Fruit fly (Drosophila melanogaster) whole organism, embryonic: Measurements from ENCODE around the gene CG31637.

Source experiments
- Awh ChIP-seq: fragments of 200-800 bp; sonication (Bioruptor generic); IDR thresholded peaks from 2 replicates; pipeline ENCODE4, ENCODE4 v1.3.6; 2022; ENCODE audit warnings: missing biosample characterization, missing genetic modification characterization
- CG11247 ChIP-seq: fragments of 200-800 bp; sonication (Bioruptor generic); IDR thresholded peaks from 2 replicates; pipeline ENCODE4 v1.3.6; 2022; ENCODE audit warnings: missing biosample characterization, missing genetic modification characterization
- CG13296 ChIP-seq: fragments of 200-800 bp; sonication (Bioruptor generic); optimal IDR thresholded peaks from 3 replicates; lab custom pipeline; 2018; ENCODE audit warnings: missing biosample characterization, mild to moderate bottlenecking, missing genetic modification characterization
- CG15479 ChIP-seq: fragments of 200-800 bp; sonication (Bioruptor generic); optimal IDR thresholded peaks from 3 replicates; lab custom pipeline; 2019; ENCODE audit warnings: missing biosample characterization, mild to moderate bottlenecking, missing genetic modification characterization, moderate library complexity
- CG16815 ChIP-seq: fragments of 200-800 bp; sonication (Bioruptor generic); optimal IDR thresholded peaks from 3 replicates; lab custom pipeline; 2017; ENCODE audit warnings: missing biosample characterization, mild to moderate bottlenecking, missing genetic modification characterization
- CG32767 ChIP-seq: fragments of 200-800 bp; sonication (Bioruptor generic); IDR thresholded peaks from 2 replicates; pipeline ENCODE4 v1.3.6; 2022; ENCODE audit warnings: missing biosample characterization, missing genetic modification characterization
- CG34376 ChIP-seq: fragments of 200-800 bp; sonication (Bioruptor generic); optimal IDR thresholded peaks from 2 replicates; lab custom pipeline; 2018; ENCODE audit warnings: missing biosample characterization, mild to moderate bottlenecking, missing genetic modification characterization
- CG3995 ChIP-seq: fragments of 200-800 bp; sonication (Bioruptor generic); optimal IDR thresholded peaks from 3 replicates; lab custom pipeline; 2016; ENCODE audit warnings: missing biosample characterization, missing genetic modification characterization
- CG43689 ChIP-seq: fragments of 200-800 bp; sonication (Bioruptor generic); IDR thresholded peaks from 2 replicates; pipeline ENCODE4 v1.3.6; 2022; ENCODE audit warnings: missing biosample characterization, missing genetic modification characterization
- CG4820 ChIP-seq: fragments of 200-800 bp; sonication (Bioruptor generic); optimal IDR thresholded peaks from 3 replicates; lab custom pipeline; 2016; ENCODE audit warnings: missing biosample characterization, missing genetic modification characterization
- CG6654 ChIP-seq: fragments of 200-800 bp; sonication (Bioruptor generic); optimal IDR thresholded peaks from 2 replicates; lab custom pipeline; 2017; ENCODE audit warnings: missing biosample characterization, mild to moderate bottlenecking, missing genetic modification characterization
- CG6791 ChIP-seq: fragments of 200-800 bp; sonication (Bioruptor generic); IDR thresholded peaks from 3 replicates; pipeline ENCODE4 v1.3.6; 2022; ENCODE audit warnings: missing biosample characterization, missing genetic modification characterization; ENCODE audit not compliant: partially characterized antibody
- CG7987 ChIP-seq: fragments of 200-800 bp; sonication (Bioruptor generic); optimal IDR thresholded peaks from 2 replicates; lab custom pipeline; 2018; ENCODE audit warnings: missing biosample characterization, mild to moderate bottlenecking, missing genetic modification characterization, moderate library complexity
- CG8290 ChIP-seq, 3 experiments: fragments of 200-800 bp; sonication (Bioruptor generic); optimal IDR thresholded peaks; 2 replicates each; lab custom pipeline; 2016 to 2019; ENCODE audit warnings: missing biosample characterization in 3 of 3, missing genetic modification characterization in 3 of 3, mild to moderate bottlenecking in 2 of 3, moderate library complexity in 1 of 3
- CG9437 ChIP-seq: fragments of 200-800 bp; sonication (Bioruptor generic); optimal IDR thresholded peaks from 2 replicates; lab custom pipeline; 2018; ENCODE audit warnings: missing biosample characterization, mild to moderate bottlenecking, missing genetic modification characterization
- D19B ChIP-seq: fragments of 200-800 bp; sonication (Bioruptor generic); optimal IDR thresholded peaks from 2 replicates; lab custom pipeline; 2017; ENCODE audit warnings: missing biosample characterization, mild to moderate bottlenecking, missing genetic modification characterization
- Dbx ChIP-seq: fragments of 200-800 bp; sonication (Bioruptor generic); IDR thresholded peaks from 3 replicates; pipeline ENCODE4 v1.3.6; 2022; ENCODE audit warnings: missing biosample characterization, missing genetic modification characterization
- Doc2 ChIP-seq: fragments of 200-800 bp; sonication (Bioruptor generic); IDR thresholded peaks from 2 replicates; pipeline ENCODE4 v1.3.6; 2022; ENCODE audit warnings: missing biosample characterization, missing genetic modification characterization
- Hand ChIP-seq: fragments of 200-800 bp; sonication (Bioruptor generic); optimal IDR thresholded peaks from 2 replicates; lab custom pipeline; 2017; ENCODE audit warnings: mild to moderate bottlenecking, missing biosample characterization, missing genetic modification reagents, missing genetic modification characterization
- HmgZ ChIP-seq: fragments of 200-800 bp; sonication (Bioruptor generic); optimal IDR thresholded peaks from 2 replicates; lab custom pipeline; 2018; ENCODE audit warnings: missing biosample characterization, mild to moderate bottlenecking, missing genetic modification characterization
- Hmx ChIP-seq: fragments of 200-800 bp; sonication (Bioruptor generic); optimal IDR thresholded peaks from 2 replicates; lab custom pipeline; 2016; ENCODE audit warnings: missing biosample characterization, missing genetic modification characterization
- Med ChIP-seq: fragments of 200-800 bp; sonication (Bioruptor generic); peaks from one replicate; lab custom pipeline; 2016; ENCODE audit warnings: missing biosample characterization, missing genetic modification characterization, mild to moderate bottlenecking, inconsistent platforms, moderate library complexity
- Meics ChIP-seq: fragments of 200-800 bp; sonication (Bioruptor generic); optimal IDR thresholded peaks from 2 replicates; lab custom pipeline; 2017; ENCODE audit warnings: missing biosample characterization, mild to moderate bottlenecking, missing genetic modification characterization
- Nf-YC ChIP-seq: fragments of 200-800 bp; optimal IDR thresholded peaks from 3 replicates; lab custom pipeline; 2019; ENCODE audit warnings: missing biosample characterization, mild to moderate bottlenecking, missing genetic modification characterization, moderate library complexity
- NfI ChIP-seq: fragments of 200-800 bp; sonication (Bioruptor generic); optimal IDR thresholded peaks from 3 replicates; lab custom pipeline; 2018; ENCODE audit warnings: missing biosample characterization, mild to moderate bottlenecking, missing genetic modification characterization, moderate library complexity
- Trl ChIP-seq, 3 experiments: fragments of >200 bp in 2 of 3; fragments of 200-800 bp in 1 of 3; sonication (Bioruptor generic) in 1 of 3; optimal IDR thresholded peaks; 2 replicates in 1 of 3; 3 replicates in 2 of 3; lab custom pipeline; 2016 to 2017; ENCODE audit warnings: missing biosample characterization in 1 of 3, missing genetic modification characterization in 1 of 3
- ato ChIP-seq: fragments of 200-800 bp; sonication (Bioruptor generic); IDR thresholded peaks from 2 replicates; pipeline ENCODE4 v1.3.6; 2022; ENCODE audit warnings: missing biosample characterization, missing genetic modification characterization; ENCODE audit not compliant: partially characterized antibody
- chinmo ChIP-seq: fragments of 200-800 bp; sonication (Bioruptor generic); IDR thresholded peaks from 4 replicates; pipeline ENCODE4 v1.3.6; 2022; ENCODE audit warnings: missing biosample characterization, missing genetic modification characterization; ENCODE audit not compliant: partially characterized antibody
- crc ChIP-seq: fragments of 200-800 bp; sonication (Bioruptor generic); optimal IDR thresholded peaks from 2 replicates; lab custom pipeline; 2016; ENCODE audit warnings: missing biosample characterization, missing genetic modification characterization
- esg ChIP-seq: fragments of 200-800 bp; sonication (Bioruptor generic); conservative IDR thresholded peaks from 2 replicates; pipeline ENCODE4 v1.3.6; 2022; ENCODE audit warnings: missing biosample characterization, missing genetic modification characterization
- exex ChIP-seq: fragments of 200-800 bp; sonication (Bioruptor generic); optimal IDR thresholded peaks from 4 replicates; lab custom pipeline; 2018; ENCODE audit warnings: missing biosample characterization, mild to moderate bottlenecking, missing genetic modification characterization, moderate library complexity
- grn ChIP-seq: fragments of 200-800 bp; sonication (Bioruptor generic); optimal IDR thresholded peaks from 3 replicates; lab custom pipeline; 2017; ENCODE audit warnings: missing biosample characterization, missing genetic modification characterization
- lab ChIP-seq: fragments of 200-800 bp; sonication (Bioruptor generic); optimal IDR thresholded peaks from 3 replicates; lab custom pipeline; 2017; ENCODE audit warnings: missing biosample characterization, missing genetic modification characterization, mild to moderate bottlenecking, moderate library complexity, missing genetic modification reagents
- maf-S ChIP-seq: fragments of 200-800 bp; sonication (Bioruptor generic); optimal IDR thresholded peaks from 2 replicates; lab custom pipeline; 2016; ENCODE audit warnings: missing biosample characterization, missing genetic modification characterization
- nerfin-2 ChIP-seq: fragments of 200-800 bp; sonication (Bioruptor generic); IDR thresholded peaks from 2 replicates; pipeline ENCODE4 v1.3.6; 2022; ENCODE audit warnings: missing biosample characterization, missing genetic modification characterization; ENCODE audit not compliant: partially characterized antibody
- onecut ChIP-seq: fragments of 200-800 bp; sonication (Bioruptor generic); IDR thresholded peaks from 2 replicates; pipeline ENCODE4 v1.3.6; 2022; ENCODE audit warnings: missing biosample characterization, missing genetic modification characterization
- pzg ChIP-seq: fragments of 200-800 bp; sonication (Bioruptor generic); optimal IDR thresholded peaks from 3 replicates; lab custom pipeline; 2018; ENCODE audit warnings: missing biosample characterization, mild to moderate bottlenecking, missing genetic modification characterization, moderate library complexity
- schlank ChIP-seq: fragments of 200-800 bp; sonication (Bioruptor generic); optimal IDR thresholded peaks from 2 replicates; lab custom pipeline; 2018; ENCODE audit warnings: missing biosample characterization, mild to moderate bottlenecking, missing genetic modification characterization
- sens ChIP-seq: fragments of 200-800 bp; sonication (Bioruptor generic); peaks from one replicate; lab custom pipeline; 2016; ENCODE audit warnings: missing biosample characterization, missing genetic modification characterization
- sug ChIP-seq: fragments of 200-800 bp; optimal IDR thresholded peaks from 2 replicates; lab custom pipeline; 2019; ENCODE audit warnings: missing biosample characterization, mild to moderate bottlenecking, missing genetic modification characterization, moderate library complexity
- wek ChIP-seq: fragments of 200-800 bp; sonication (Bioruptor generic); optimal IDR thresholded peaks from 3 replicates; lab custom pipeline; 2018; ENCODE audit warnings: missing biosample characterization, mild to moderate bottlenecking, missing genetic modification characterization, moderate library complexity

Gene CG31637

DNA sequence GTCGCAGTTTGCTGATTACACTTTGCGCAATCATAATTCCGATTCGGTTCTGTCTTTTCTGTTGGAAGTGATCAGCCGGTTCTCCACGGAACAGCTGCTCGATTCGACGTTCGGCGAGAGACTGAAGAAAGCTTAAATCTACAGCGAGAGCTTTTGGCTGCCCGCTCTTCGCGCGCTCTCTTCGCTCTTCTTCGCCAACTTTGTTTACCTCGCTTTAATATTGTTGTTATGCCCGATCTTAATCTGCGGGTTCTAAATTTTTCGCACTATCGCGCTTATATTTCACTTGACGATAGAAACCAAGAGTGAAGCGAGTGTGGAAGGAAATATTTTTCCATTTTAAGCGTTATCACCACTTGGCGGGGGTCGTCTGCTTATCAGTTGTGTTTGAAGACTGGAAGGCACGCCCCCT lies 4.0 kb upstream of the CG31637 start, which contains the start of gene CG9547 (continued):
- TF ChIP-seq Nf-YC (peak; percentile 23), CG9437 (GFP tag; lab: Kevin White, UChicago) (no peak)

DNA sequence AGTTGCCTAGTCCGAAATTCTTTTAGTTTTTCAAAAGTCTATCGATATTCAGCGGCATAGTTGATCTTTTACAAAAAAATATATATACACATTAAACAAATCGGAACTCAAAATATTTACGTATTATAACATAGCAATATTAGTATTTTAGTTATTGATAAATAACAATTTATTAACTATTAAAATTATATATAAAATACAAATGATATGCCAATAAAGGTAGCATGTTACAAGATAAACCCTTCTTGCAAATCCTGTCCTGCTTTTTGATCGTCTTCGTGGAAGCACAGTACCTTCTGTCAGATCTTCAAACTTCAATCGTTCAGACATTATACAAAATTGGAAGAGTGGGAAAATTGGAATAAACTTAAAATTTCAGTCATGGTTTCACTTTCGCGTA lies 1.7 kb upstream of the CG31637 start, which contains the start of gene CG9550:
Gene CG9550, plus strand, starts transcription at position 301 of the 400 bp plus-strand sequence.
- TF ChIP-seq Hmx (GFP tag; lab: Kevin White, UChicago) = no peak
- TF ChIP-seq Trl (optimal IDR thresholded peaks at IDR 0.05; lab: Kevin White, UChicago) = no peak
- no peak for TF ChIP-seq Trl (GFP tag; optimal IDR thresholded peaks at IDR 0.05; lab: Kevin White, UChicago)
- no peak for TF ChIP-seq crc

DNA sequence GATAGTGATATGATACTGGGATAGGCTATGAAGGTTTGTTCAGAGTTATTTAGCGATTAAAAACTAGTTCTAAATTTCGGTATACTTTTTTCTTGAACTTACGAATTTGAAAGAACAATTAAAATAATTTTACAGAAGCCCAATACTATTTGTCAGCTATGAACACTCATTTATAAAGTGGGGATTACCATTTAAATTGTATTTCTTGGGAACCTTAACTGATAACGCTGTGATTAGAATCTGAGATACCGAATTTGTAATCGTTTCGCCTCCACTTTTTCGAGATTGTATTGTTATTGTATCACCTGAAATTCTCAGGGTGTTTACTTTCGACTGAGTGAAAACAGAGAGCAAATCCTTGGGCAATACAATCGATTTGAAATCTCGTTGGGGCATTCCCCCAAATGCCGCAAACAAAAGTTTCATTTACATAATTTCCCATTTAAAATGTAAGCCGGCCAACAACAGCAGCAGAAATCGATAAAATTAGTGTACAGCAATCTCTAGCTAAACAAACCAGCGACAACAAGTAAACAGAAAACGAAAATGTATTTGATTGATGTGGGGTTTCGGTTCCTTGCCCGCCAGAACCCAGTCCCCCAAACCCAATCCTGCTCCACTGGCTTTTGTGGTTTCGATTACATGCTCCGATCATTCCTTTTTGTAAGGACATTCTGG lies 2.3 kb downstream of the CG31637 start:
- no peak for TF ChIP-seq wek (GFP tag; lab: Kevin White, UChicago)
- peak; percentile 62 for TF ChIP-seq exex (tag; lab: Kevin White, UChicago)
- peak; percentile 54; the same call in 1 of the 2 replicates for TF ChIP-seq CG32767 (GFP tag; lab: Robert Waterston, UW)
- TF ChIP-seq grn (GFP tag; lab: Kevin White, UChicago) = peak; percentile 75
- no peak for TF ChIP-seq CG7987 (GFP tag; lab: Kevin White, UChicago)
- TF ChIP-seq CG34376 (GFP tag; lab: Kevin White, UChicago) = peak; percentile 8
- TF ChIP-seq lab (GFP tag; lab: Kevin White, UChicago) = peak; percentile 8
- peak; percentile 2 for TF ChIP-seq sug
- no peak for TF ChIP-seq CG43689 (GFP tag; lab: Robert Waterston, UW)
- no peak for TF ChIP-seq CG6791 (GFP tag; lab: Robert Waterston, UW)
- no peak for TF ChIP-seq nerfin-2 (GFP tag; lab: Robert Waterston, UW)
- TF ChIP-seq onecut (GFP tag; lab: Robert Waterston, UW) = peak; percentile 76
- peak; percentile 17 for TF ChIP-seq Med (GFP tag; lab: Kevin White, UChicago)
- TF ChIP-seq, all 482 proteins: peak for 8

DNA sequence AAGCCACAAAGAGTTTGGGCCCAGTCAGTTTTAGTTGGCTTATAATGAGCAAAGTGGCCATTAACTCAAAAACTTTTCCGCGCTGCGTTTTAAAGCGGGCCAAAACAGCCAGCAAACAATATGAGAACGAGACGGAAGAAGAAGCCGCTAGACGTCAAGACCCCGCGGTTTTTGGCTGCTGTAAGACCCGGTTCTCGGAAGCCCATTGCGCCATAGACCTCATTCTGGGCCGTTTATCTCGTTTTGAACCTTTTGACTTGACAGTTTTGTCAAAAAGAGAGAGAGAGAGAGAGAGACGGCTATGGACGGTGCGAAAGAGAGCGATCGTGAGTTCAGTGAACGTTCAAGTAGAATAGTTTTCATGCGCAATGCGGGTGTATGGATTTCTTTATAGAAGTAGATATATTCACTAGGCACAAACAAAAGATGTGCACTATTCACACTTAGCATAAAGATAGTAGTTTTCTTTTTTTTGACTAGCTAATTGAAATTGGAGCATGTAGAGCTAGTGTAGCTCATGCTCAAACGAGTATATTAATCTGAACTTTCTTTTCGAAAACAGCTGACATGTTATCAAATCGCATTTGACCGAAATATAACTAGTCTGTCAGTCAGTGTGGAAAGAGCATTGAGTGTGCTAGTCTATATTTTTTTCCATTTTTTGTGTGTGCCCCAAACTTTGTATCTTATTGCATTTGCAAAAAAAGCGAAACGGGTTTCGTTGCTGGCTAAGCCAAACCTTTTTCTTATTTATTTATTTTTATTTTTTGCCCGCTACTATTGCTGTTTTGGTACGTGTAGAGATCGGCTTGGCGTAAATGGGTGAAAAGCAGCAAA lies 4.7 kb downstream of the CG31637 start:
- TF ChIP-seq HmgZ (tag; lab: Kevin White, UChicago) (no peak), CG15479 (GFP tag; lab: Kevin White, UChicago) (peak; percentile 20), sens (GFP tag; lab: Kevin White, UChicago) (peak; percentile 8), D19B (GFP tag; lab: Kevin White, UChicago) (no peak), Dbx (GFP tag; lab: Robert Waterston, UW) (no peak), Awh (GFP tag; lab: Robert Waterston, UW) (no peak), CG16815 (no peak), chinmo (GFP tag; lab: Robert Waterston, UW) (0 out of 4 replicates have a peak, but pooled peaks have one; percentile 23), ato (GFP tag; lab: Robert Waterston, UW) (no peak), CG4820 (GFP tag; lab: Kevin White, UChicago) (no peak), esg (no peak), Meics (GFP tag; lab: Kevin White, UChicago) (no peak), CG13296 (GFP tag; lab: Kevin White, UChicago) (no peak), Doc2 (GFP tag; lab: Robert Waterston, UW) (no peak), CG11247 (GFP tag; lab: Robert Waterston, UW) (no peak), CG3995 (GFP tag; lab: Kevin White, UChicago) (no peak), maf-S (GFP tag; lab: Kevin White, UChicago) (no peak), NfI (no peak), CG6654 (no peak), pzg (no peak), Trl (optimal IDR thresholded peaks at IDR 0.05; lab: Kevin White, UChicago) (peak; percentile 18 to 27), Trl (GFP tag; optimal IDR thresholded peaks at IDR 0.05; lab: Kevin White, UChicago) (no peak), schlank (no peak), CG8290 (GFP tag; optimal IDR thresholded peaks at IDR 0.05; lab: Kevin White, UChicago) (peak; percentile 54), CG8290 (tag; optimal IDR thresholded peaks at IDR 0.05; lab: Kevin White, UChicago) (no peak), Hand (GFP tag; lab: Kevin White, UChicago) (no peak)
